Fruit fly (Drosophila melanogaster): ENCODE measurements around the gene brk.

The brk gene

dm6 chrX:7336121-7336961, 28.6 kb downstream of the brk start (continued):
- no peak for TF ChIP-seq pfk (GFP tag; optimal IDR thresholded peaks at IDR 0.05)
- peak; percentile 15 for TF ChIP-seq CG3995 (GFP tag; optimal IDR thresholded peaks at IDR 0.05)
- peak; percentile 94 for TF ChIP-seq CG11504 (tag; optimal IDR thresholded peaks at IDR 0.05)
- peak; percentile 65 for TF ChIP-seq Jarid2 (GFP tag; optimal IDR thresholded peaks at IDR 0.05)
- peak; percentile 89 for TF ChIP-seq zen (tag; optimal IDR thresholded peaks at IDR 0.05)
- no peak for TF ChIP-seq br (optimal IDR thresholded peaks at IDR 0.05)
- TF ChIP-seq tap (tag; optimal IDR thresholded peaks at IDR 0.05), result peak; percentile 92
- TF ChIP-seq CG9817 (tag; optimal IDR thresholded peaks at IDR 0.05), result peak; percentile 81
- peak; percentile 91 for TF ChIP-seq CG11695 (GFP tag; IDR thresholded peaks at IDR 0.05)
- no peak for TF ChIP-seq tll (GFP tag; optimal IDR thresholded peaks at IDR 0.05)
- peak; percentile 89 for TF ChIP-seq btn (GFP tag; optimal IDR thresholded peaks at IDR 0.05)
- peak; percentile 76 for TF ChIP-seq Neu2 (GFP tag; optimal IDR thresholded peaks at IDR 0.05; ENCODE audit: borderline replicate concordance)
- TF ChIP-seq Fer1 (GFP tag; optimal IDR thresholded peaks at IDR 0.05), result peak; percentile 91
- TF ChIP-seq CG9876 (GFP tag; optimal IDR thresholded peaks at IDR 0.05), result peak; percentile 82
- TF ChIP-seq Usf (GFP tag; optimal IDR thresholded peaks at IDR 0.05), result peak; percentile 82
- TF ChIP-seq crp (GFP tag; optimal IDR thresholded peaks at IDR 0.05), result peak in 1 of 2 experiments; percentile 49
- TF ChIP-seq NFAT (GFP tag; IDR thresholded peaks at IDR 0.05), result peak; percentile 38; the same call in 1 of the 2 replicates
- peak; percentile 92 for TF ChIP-seq CG1233 (GFP tag; optimal IDR thresholded peaks at IDR 0.05)
- peak; percentile 92 for TF ChIP-seq CG15269 (tag; optimal IDR thresholded peaks at IDR 0.05)
- peak; percentile 68 for TF ChIP-seq CG3838 (GFP tag; optimal IDR thresholded peaks at IDR 0.05)
- TF ChIP-seq B-H2 (GFP tag; optimal IDR thresholded peaks at IDR 0.05), result peak; percentile 20
- TF ChIP-seq ac (GFP tag; optimal IDR thresholded peaks at IDR 0.05), result peak; percentile 82
- peak; percentile 89 for TF ChIP-seq org-1 (GFP tag; optimal IDR thresholded peaks at IDR 0.05)
- TF ChIP-seq aop (GFP tag; IDR thresholded peaks at IDR 0.05), result no peak
- TF ChIP-seq fu2 (GFP tag; optimal IDR thresholded peaks at IDR 0.05), result peak; percentile 71
- peak; percentile 34 for TF ChIP-seq stwl (tag; optimal IDR thresholded peaks at IDR 0.05)
- peak; percentile 92 for TF ChIP-seq CG12769 (tag; optimal IDR thresholded peaks at IDR 0.05)
- peak; percentile 89 for TF ChIP-seq Mad (GFP tag; optimal IDR thresholded peaks at IDR 0.05)
- no peak for TF ChIP-seq BEAF-32 (GFP tag; optimal IDR thresholded peaks at IDR 0.05)
- peak; percentile 87 for TF ChIP-seq so (GFP tag; IDR thresholded peaks at IDR 0.05)
- TF ChIP-seq NC2α (GFP tag; optimal IDR thresholded peaks at IDR 0.05), result peak; percentile 85
- TF ChIP-seq ham (GFP tag; IDR thresholded peaks at IDR 0.05), result no peak
- TF ChIP-seq CG10366 (GFP tag; IDR thresholded peaks at IDR 0.05), result peak; percentile 80
- TF ChIP-seq Dll (GFP tag; IDR thresholded peaks at IDR 0.05; ENCODE audit: partially characterized antibody), result no peak
- peak; percentile 88 to 93 for TF ChIP-seq dpn (GFP tag; optimal IDR thresholded peaks at IDR 0.05)
- TF ChIP-seq C15 (GFP tag; IDR thresholded peaks at IDR 0.05), result 0 out of 3 replicates have a peak, but pooled peaks have one; percentile 33
- TF ChIP-seq CG6765 (GFP tag; optimal IDR thresholded peaks at IDR 0.05), result peak; percentile 78
- peak; percentile 98 for TF ChIP-seq CG1603 (tag; optimal IDR thresholded peaks at IDR 0.05)
- TF ChIP-seq CG14965 (GFP tag; optimal IDR thresholded peaks at IDR 0.05; ENCODE audit: borderline replicate concordance), result peak; percentile 56
- no peak for TF ChIP-seq CG6791 (GFP tag; IDR thresholded peaks at IDR 0.05; ENCODE audit: partially characterized antibody)
- TF ChIP-seq CG10274 (GFP tag; optimal IDR thresholded peaks at IDR 0.05), result peak; percentile 70
- no peak for TF ChIP-seq Doc3 (GFP tag; IDR thresholded peaks at IDR 0.05; ENCODE audit: partially characterized antibody)
- TF ChIP-seq Dp (GFP tag; optimal IDR thresholded peaks at IDR 0.05), result no peak
- TF ChIP-seq eyg (GFP tag; optimal IDR thresholded peaks at IDR 0.05), result peak; percentile 68
- no peak for TF ChIP-seq Tbp (GFP tag; optimal IDR thresholded peaks at IDR 0.05)
- TF ChIP-seq CG12942 (GFP tag; optimal IDR thresholded peaks at IDR 0.05), result peak; percentile 88
- peak; percentile 88 for TF ChIP-seq ara (GFP tag; IDR thresholded peaks at IDR 0.05)
